Worm (Caenorhabditis elegans) whole organism, L3 larva: ENCODE data around the gene nspe-6.
A peak's percentile ranks its signal among the peaks of the same experiment; 100 is the strongest.

Experiments
- ZK546.5 ChIP-seq: sonication (generic microtip); optimal IDR thresholded peaks from 2 replicates; lab custom pipeline; 2017; ENCODE audit warnings: missing biosample characterization, missing genetic modification characterization
- aly-2 ChIP-seq: fragments of 150-350 bp; optimal IDR thresholded peaks from 2 replicates; lab custom pipeline; 2014; ENCODE audit warnings: missing biosample characterization, missing genetic modification characterization
- ceh-82 ChIP-seq: fragments of 150-350 bp; optimal IDR thresholded peaks from 2 replicates; lab custom pipeline; 2014; ENCODE audit warnings: missing biosample characterization, missing genetic modification characterization
- ceh-9 ChIP-seq: sonication (generic microtip); optimal IDR thresholded peaks from 2 replicates; lab custom pipeline; 2018; ENCODE audit warnings: missing biosample characterization, missing genetic modification characterization
- daf-12 ChIP-seq: fragments of 150-350 bp; optimal IDR thresholded peaks from 2 replicates; lab custom pipeline; 2014; ENCODE audit warnings: missing biosample characterization, missing genetic modification reagents, missing genetic modification characterization
- egl-27 ChIP-seq: sonication (generic microtip); optimal IDR thresholded peaks from 4 replicates; lab custom pipeline; 2017; ENCODE audit warnings: missing biosample characterization, missing genetic modification reagents, missing genetic modification characterization
- egl-5 ChIP-seq: fragments of 150-350 bp; optimal IDR thresholded peaks from 2 replicates; lab custom pipeline; 2017; ENCODE audit warnings: missing biosample characterization, missing genetic modification reagents, missing genetic modification characterization, inconsistent platforms
- elt-1 ChIP-seq: fragments of 150-350 bp; optimal IDR thresholded peaks from 2 replicates; lab custom pipeline; 2014; ENCODE audit warnings: missing biosample characterization, missing genetic modification characterization
- eor-1 ChIP-seq, 2 experiments: fragments of 150-350 bp; optimal IDR thresholded peaks; 2 replicates each; lab custom pipeline; 2014 to 2018; ENCODE audit warnings: missing biosample characterization in 2 of 2, missing genetic modification characterization in 2 of 2
- fkh-10 ChIP-seq: sonication (generic microtip); optimal IDR thresholded peaks from 2 replicates; lab custom pipeline; 2017; ENCODE audit warnings: missing biosample characterization, missing genetic modification reagents, missing genetic modification characterization
- fos-1 ChIP-seq: fragments of 150-350 bp; optimal IDR thresholded peaks from 2 replicates; lab custom pipeline; 2014; ENCODE audit warnings: missing biosample characterization, missing genetic modification characterization
- hmg-11 ChIP-seq: sonication (generic microtip); optimal IDR thresholded peaks from 2 replicates; lab custom pipeline; 2016; ENCODE audit warnings: missing genetic modification characterization, missing compliant biosample characterization
- jun-1 ChIP-seq: fragments of 150-350 bp; optimal IDR thresholded peaks from 2 replicates; lab custom pipeline; 2014; ENCODE audit warnings: missing biosample characterization, missing genetic modification reagents, missing genetic modification characterization
- lin-15B ChIP-seq: fragments of 150-350 bp; optimal IDR thresholded peaks from 2 replicates; lab custom pipeline; 2014; ENCODE audit warnings: missing biosample characterization, missing genetic modification characterization
- lin-39 ChIP-seq: fragments of 150-350 bp; optimal IDR thresholded peaks from 2 replicates; lab custom pipeline; 2018; ENCODE audit warnings: missing biosample characterization, missing genetic modification reagents, missing genetic modification characterization
- lsy-12 ChIP-seq: sonication (generic microtip); optimal IDR thresholded peaks from 2 replicates; lab custom pipeline; 2016; ENCODE audit warnings: mild to moderate bottlenecking, missing genetic modification characterization, missing compliant biosample characterization
- mml-1 ChIP-seq: fragments of 150-350 bp; sonication (generic microtip); optimal IDR thresholded peaks from 3 replicates; lab custom pipeline; 2014; ENCODE audit warnings: missing biosample characterization, missing genetic modification characterization
- nfya-1 ChIP-seq: sonication (generic microtip); optimal IDR thresholded peaks from 2 replicates; lab custom pipeline; 2017; ENCODE audit warnings: missing genetic modification characterization, mild to moderate bottlenecking, missing compliant biosample characterization, antibody characterized with exemption, moderate library complexity; ENCODE audit not compliant: insufficient read depth
- nhr-11 ChIP-seq: fragments of 150-350 bp; optimal IDR thresholded peaks from 2 replicates; lab custom pipeline; 2014; ENCODE audit warnings: missing biosample characterization, missing genetic modification characterization
- nhr-12 ChIP-seq: fragments of 150-350 bp; optimal IDR thresholded peaks from 2 replicates; lab custom pipeline; 2014; ENCODE audit warnings: missing biosample characterization, missing genetic modification characterization
- nhr-23 ChIP-seq: fragments of 150-350 bp; optimal IDR thresholded peaks from 2 replicates; lab custom pipeline; 2014; ENCODE audit warnings: missing biosample characterization, missing genetic modification reagents, missing genetic modification characterization
- nhr-237 ChIP-seq: fragments of 150-350 bp; optimal IDR thresholded peaks from 2 replicates; lab custom pipeline; 2014; ENCODE audit warnings: missing biosample characterization, missing genetic modification characterization
- nhr-25 ChIP-seq: sonication (generic microtip); optimal IDR thresholded peaks from 2 replicates; lab custom pipeline; 2017; ENCODE audit warnings: missing biosample characterization, missing genetic modification characterization
- nhr-28 ChIP-seq: fragments of 150-350 bp; optimal IDR thresholded peaks from 2 replicates; lab custom pipeline; 2014; ENCODE audit warnings: missing biosample characterization, missing genetic modification characterization
- nhr-76 ChIP-seq: fragments of 150-350 bp; sonication (generic microtip); optimal IDR thresholded peaks from 5 replicates; lab custom pipeline; 2014; ENCODE audit warnings: missing biosample characterization, missing genetic modification characterization
- pqm-1 ChIP-seq: fragments of 150-350 bp; optimal IDR thresholded peaks from 2 replicates; lab custom pipeline; 2017; ENCODE audit warnings: missing biosample characterization, missing genetic modification characterization, inconsistent platforms
- sea-2 ChIP-seq: fragments of 150-350 bp; sonication (generic microtip); optimal IDR thresholded peaks from 4 replicates; lab custom pipeline; 2014; ENCODE audit warnings: missing biosample characterization, missing genetic modification reagents, missing genetic modification characterization
- skn-1 ChIP-seq: fragments of 150-350 bp; optimal IDR thresholded peaks from 2 replicates; lab custom pipeline; 2014; ENCODE audit warnings: missing biosample characterization, missing genetic modification characterization
- snpc-4 ChIP-seq: fragments of 150-350 bp; optimal IDR thresholded peaks from 2 replicates; lab custom pipeline; 2014; ENCODE audit warnings: missing biosample characterization, missing genetic modification characterization
- tbx-2 ChIP-seq: sonication (generic microtip); optimal IDR thresholded peaks from 2 replicates; lab custom pipeline; 2016; ENCODE audit warnings: mild to moderate bottlenecking, missing genetic modification characterization, missing compliant biosample characterization
- unc-39 ChIP-seq: sonication (generic microtip); optimal IDR thresholded peaks from 4 replicates; lab custom pipeline; 2017; ENCODE audit warnings: missing biosample characterization, missing genetic modification characterization
- unc-62 ChIP-seq: fragments of 150-350 bp; sonication (generic microtip); optimal IDR thresholded peaks from 4 replicates; lab custom pipeline; 2014; ENCODE audit warnings: missing biosample characterization, missing genetic modification reagents, missing genetic modification characterization
- ztf-4 ChIP-seq: fragments of 150-350 bp; optimal IDR thresholded peaks from 2 replicates; lab custom pipeline; 2014; ENCODE audit warnings: missing biosample characterization, missing genetic modification characterization

Gene nspe-6

DNA sequence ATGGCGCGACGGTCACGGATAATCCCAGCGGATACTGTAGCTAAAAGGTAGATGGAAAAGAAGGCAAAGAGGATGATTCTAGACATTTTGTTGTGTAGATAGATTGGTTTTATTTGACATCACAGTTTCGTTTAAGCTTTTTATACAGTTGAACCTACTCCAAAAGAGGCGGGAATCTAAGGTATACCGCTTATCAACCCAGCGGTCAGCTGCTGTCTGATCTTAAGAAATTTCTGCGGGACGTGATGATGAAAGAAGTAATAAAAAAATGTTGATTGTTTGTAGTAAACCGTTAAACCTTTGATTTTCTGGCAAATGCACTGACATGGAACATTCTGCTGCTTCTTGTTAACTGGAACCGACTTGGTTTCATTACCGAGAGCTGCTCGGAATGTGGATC lies at the start of gene nspe-6:
nspe-6 (minus strand) TSS at position 101 of the 400 bp plus-strand sequence.
- TF ChIP-seq lsy-12 (tag; lab: Kevin White, UChicago) (no peak), skn-1 (tag; lab: Kevin White, UChicago) (no peak), fkh-10 (GFP tag; lab: Kevin White, UChicago) (no peak), egl-5 (tag; lab: Kevin White, UChicago) (no peak), lin-39 (tag; lab: Kevin White, UChicago) (no peak), eor-1 (tag; optimal IDR thresholded peaks at IDR 0.05; lab: Kevin White, UChicago) (no peak), ztf-4 (tag; lab: Kevin White, UChicago) (no peak), elt-1 (tag; lab: Kevin White, UChicago) (no peak), pqm-1 (tag; lab: Kevin White, UChicago) (no peak), nhr-28 (no peak), mml-1 (no peak), sea-2 (no peak), ceh-9 (tag; lab: Kevin White, UChicago) (no peak)

DNA sequence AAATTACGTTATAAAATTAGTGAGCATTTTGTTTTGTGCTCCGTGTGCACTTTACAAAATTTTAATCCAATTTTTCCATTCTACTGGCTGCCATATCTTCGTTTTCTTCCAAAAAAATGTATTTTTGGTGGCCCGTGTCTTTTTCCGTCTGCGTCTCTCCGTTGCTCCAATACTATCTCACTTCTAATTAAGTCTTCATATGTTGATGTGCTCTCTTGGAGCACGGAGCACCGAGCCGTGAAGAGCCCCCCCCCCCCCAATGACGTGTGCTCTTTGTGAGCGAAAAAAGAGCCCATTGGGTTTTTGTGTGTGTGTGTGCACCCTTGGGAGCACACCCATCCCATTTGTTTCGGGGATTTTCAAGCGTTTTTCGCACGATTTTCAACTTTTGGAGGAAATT lies 49.0 kb upstream of the nspe-6 start:
- TF ChIP-seq nfya-1 (tag; lab: Kevin White, UChicago) = peak; percentile 24
- no peak for TF ChIP-seq nhr-11 (tag; lab: Kevin White, UChicago)
- TF ChIP-seq lin-39 (tag; lab: Kevin White, UChicago) = peak; percentile 40
- TF ChIP-seq lsy-12 (tag; lab: Kevin White, UChicago) = peak; percentile 6
- no peak for TF ChIP-seq pqm-1 (tag; lab: Kevin White, UChicago)
- peak; percentile 53 for TF ChIP-seq hmg-11 (tag; lab: Kevin White, UChicago)
- no peak for TF ChIP-seq tbx-2
- TF ChIP-seq ceh-82 (tag; lab: Kevin White, UChicago) = no peak
- no peak for TF ChIP-seq egl-5 (tag; lab: Kevin White, UChicago)
- no peak for TF ChIP-seq nhr-23 (tag; lab: Kevin White, UChicago)
- TF ChIP-seq unc-39 (tag; lab: Kevin White, UChicago) = no peak

ce11 chrII:12661930-12662329 lies 45.9 kb upstream of the nspe-6 start:
- TF ChIP-seq unc-62 (GFP tag; lab: Kevin White, UChicago) (no peak), eor-1 (tag; optimal IDR thresholded peaks at IDR 0.05; lab: Kevin White, UChicago) (no peak), nhr-28 (no peak), snpc-4 (tag; lab: Kevin White, UChicago) (no peak), nfya-1 (tag; lab: Kevin White, UChicago) (peak; percentile 51), ZK546.5 (tag; lab: Kevin White, UChicago) (no peak), lin-39 (tag; lab: Kevin White, UChicago) (peak; percentile 70)
- TF ChIP-seq, all 47 proteins: peak for 2

DNA sequence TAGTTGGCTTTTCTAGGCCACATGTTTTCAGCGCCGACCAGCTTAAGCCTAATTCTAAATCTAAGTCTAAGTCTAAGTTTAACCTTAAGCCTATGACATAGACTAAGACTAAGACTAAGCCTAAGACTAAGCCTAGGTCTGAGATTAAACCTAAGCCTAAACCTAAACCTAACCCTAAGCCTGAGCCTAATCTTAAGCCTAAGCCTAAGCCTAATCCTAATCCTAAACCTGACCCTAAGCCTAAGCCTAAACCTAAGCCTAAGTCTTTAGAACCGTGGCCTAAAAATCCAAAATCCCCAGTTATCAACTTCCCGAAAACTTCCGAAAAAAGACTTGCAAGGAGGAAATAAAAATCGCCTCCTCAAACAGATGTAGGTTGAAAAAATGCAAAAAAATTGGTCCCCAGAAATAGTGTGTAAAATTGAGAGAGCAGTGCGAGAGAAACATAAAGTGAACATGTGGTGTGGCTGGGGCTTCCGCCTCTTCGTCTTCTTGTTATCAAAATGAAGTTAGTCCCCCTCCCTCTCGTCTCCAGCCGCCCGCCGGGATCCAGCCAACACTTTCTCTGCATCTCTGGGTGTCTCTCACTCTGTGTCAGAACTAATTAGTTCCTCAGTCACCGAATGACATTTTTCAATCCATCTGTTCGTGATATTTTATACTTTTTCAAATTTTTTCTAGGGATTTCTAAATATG lies 43.8 kb upstream of the nspe-6 start:
- TF ChIP-seq ztf-4 (tag; lab: Kevin White, UChicago) = no peak
- no peak for TF ChIP-seq nhr-12
- peak; percentile 47 for TF ChIP-seq lin-39 (tag; lab: Kevin White, UChicago)
- TF ChIP-seq nhr-28 = no peak
- TF ChIP-seq snpc-4 (tag; lab: Kevin White, UChicago) = peak; percentile 34
- TF ChIP-seq ceh-9 (tag; lab: Kevin White, UChicago) = no peak
- peak; percentile 22 for TF ChIP-seq lin-15B
- TF ChIP-seq aly-2 (tag; lab: Kevin White, UChicago) = no peak
- TF ChIP-seq nfya-1 (tag; lab: Kevin White, UChicago) = peak; percentile 38
- no peak for TF ChIP-seq nhr-76 (tag; lab: Kevin White, UChicago)
- no peak for TF ChIP-seq nhr-237 (tag; lab: Kevin White, UChicago)
- peak; percentile 38 for TF ChIP-seq hmg-11 (tag; lab: Kevin White, UChicago)
- no peak for TF ChIP-seq nhr-25 (tag; lab: Kevin White, UChicago)
- TF ChIP-seq skn-1 (tag; lab: Kevin White, UChicago) = no peak
- TF ChIP-seq egl-5 (tag; lab: Kevin White, UChicago) = peak; percentile 2
- TF ChIP-seq, all 47 proteins: peak for 6

DNA sequence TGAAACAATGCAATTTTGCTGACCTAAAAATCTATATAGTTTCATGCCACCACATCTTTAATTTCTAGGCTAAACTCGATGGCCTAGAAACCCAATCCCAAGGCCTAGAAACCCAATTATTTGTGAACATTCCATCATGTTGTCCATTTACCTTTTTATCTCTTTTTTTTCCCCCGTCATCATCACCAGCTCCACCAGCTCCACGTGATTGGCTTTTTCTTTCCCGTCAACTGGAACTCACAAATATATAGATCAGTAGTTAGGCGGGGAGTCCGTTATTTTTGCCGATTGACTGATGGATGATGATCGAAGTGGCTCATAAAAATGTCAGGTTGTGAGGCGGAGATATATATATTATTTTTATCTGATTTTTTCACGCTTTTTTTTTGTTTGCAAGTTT lies 42.4 kb upstream of the nspe-6 start:
- TF ChIP-seq ZK546.5 (tag; lab: Kevin White, UChicago) (no peak), egl-27 (no peak), nhr-76 (tag; lab: Kevin White, UChicago) (no peak), snpc-4 (tag; lab: Kevin White, UChicago) (peak; percentile 20), fos-1 (tag; lab: Kevin White, UChicago) (no peak), sea-2 (no peak), jun-1 (tag; lab: Kevin White, UChicago) (no peak), nhr-28 (no peak), ceh-82 (tag; lab: Kevin White, UChicago) (no peak), daf-12 (tag; lab: Kevin White, UChicago) (no peak), egl-5 (tag; lab: Kevin White, UChicago) (peak; percentile 79), unc-62 (GFP tag; lab: Kevin White, UChicago) (no peak)
